Worm (Caenorhabditis elegans): Measurements from ENCODE around the gene tufm-1.

The tufm-1 gene

ce11 chrIII:2785840-2786239, 28.9 kb downstream of the tufm-1 start, which contains the start of gene Y71H2AM.20:
Gene Y71H2AM.20 (minus strand): TSS chrIII:2785948.
- TF ChIP-seq nhr-25 (tag; optimal IDR thresholded peaks at IDR 0.05) = peak; percentile 97
- TF ChIP-seq mbf-1 (tag; optimal IDR thresholded peaks at IDR 0.05) = no peak
- TF ChIP-seq alr-1 (tag; optimal IDR thresholded peaks at IDR 0.05) = peak; percentile 59
- TF ChIP-seq ama-1 (optimal IDR thresholded peaks at IDR 0.05) = peak; percentile 71
- peak; percentile 89 for TF ChIP-seq lin-11 (tag; optimal IDR thresholded peaks at IDR 0.05)
- TF ChIP-seq snpc-4 (tag; optimal IDR thresholded peaks at IDR 0.05) = peak; percentile 77
- TF ChIP-seq peb-1 (tag; optimal IDR thresholded peaks at IDR 0.05) = no peak
- peak; percentile 85 for TF ChIP-seq nhr-77 (tag; optimal IDR thresholded peaks at IDR 0.05)
- TF ChIP-seq sma-9 (GFP tag; optimal IDR thresholded peaks at IDR 0.05) = peak; percentile 92
- no peak for TF ChIP-seq sma-9 (tag; optimal IDR thresholded peaks at IDR 0.05)
- peak; percentile 45 for TF ChIP-seq R02D3.7 (tag; optimal IDR thresholded peaks at IDR 0.05)
- TF ChIP-seq mdl-1 (tag; optimal IDR thresholded peaks at IDR 0.05) = peak in 1 of 2 experiments; percentile 75
- peak; percentile 49 for TF ChIP-seq nhr-237 (tag; optimal IDR thresholded peaks at IDR 0.05)
- TF ChIP-seq lin-13 (GFP tag; optimal IDR thresholded peaks at IDR 0.05) = peak; percentile 98
- no peak for TF ChIP-seq ztf-1 (GFP tag; conservative IDR thresholded peaks at IDR 0.05)
- no peak for TF ChIP-seq unc-39 (tag; optimal IDR thresholded peaks at IDR 0.05)
- peak; percentile 96 for TF ChIP-seq sma-3 (GFP tag; optimal IDR thresholded peaks at IDR 0.05)
- TF ChIP-seq nhr-129 (tag; optimal IDR thresholded peaks at IDR 0.05) = peak; percentile 94
- peak; percentile 98 for TF ChIP-seq fos-1 (tag; optimal IDR thresholded peaks at IDR 0.05)
- peak; percentile 87 for TF ChIP-seq Y55F3AM.14 (GFP tag; optimal IDR thresholded peaks at IDR 0.05)
- peak; percentile 60 for TF ChIP-seq ZK546.5 (tag; optimal IDR thresholded peaks at IDR 0.05)
- no peak for TF ChIP-seq elt-1 (tag; optimal IDR thresholded peaks at IDR 0.05)
- peak; percentile 93 for TF ChIP-seq F13H6.1 (tag; optimal IDR thresholded peaks at IDR 0.05)
- peak; percentile 84 for TF ChIP-seq skn-1 (tag; optimal IDR thresholded peaks at IDR 0.05)
- peak; percentile 49 for TF ChIP-seq nhr-12 (tag; optimal IDR thresholded peaks at IDR 0.05)
- TF ChIP-seq nhr-10 (tag; optimal IDR thresholded peaks at IDR 0.05) = peak; percentile 38
- peak; percentile 97 for TF ChIP-seq sem-4 (tag; optimal IDR thresholded peaks at IDR 0.05)
- peak; percentile 60 for TF ChIP-seq blmp-1 (tag; optimal IDR thresholded peaks at IDR 0.05; ENCODE audit: insufficient read depth)
- TF ChIP-seq egl-27 (tag; optimal IDR thresholded peaks at IDR 0.05) = peak; percentile 78
- peak; percentile 92 to 98 for TF ChIP-seq lsy-2 (tag; optimal IDR thresholded peaks at IDR 0.05)
- TF ChIP-seq gmeb-1 (tag; optimal IDR thresholded peaks at IDR 0.05) = peak; percentile 89
- TF ChIP-seq nhr-21 (tag; optimal IDR thresholded peaks at IDR 0.05) = peak; percentile 93
- no peak for TF ChIP-seq unc-62 (GFP tag; optimal IDR thresholded peaks at IDR 0.05)
- TF ChIP-seq dmd-4 (tag; optimal IDR thresholded peaks at IDR 0.05) = no peak
- TF ChIP-seq ceh-16 (tag; optimal IDR thresholded peaks at IDR 0.05) = peak; percentile 44
- TF ChIP-seq crh-2 (tag; optimal IDR thresholded peaks at IDR 0.05) = peak; percentile 99
- TF ChIP-seq mab-5 (tag; optimal IDR thresholded peaks at IDR 0.05) = peak; percentile 88
- no peak for TF ChIP-seq lin-39 (tag; optimal IDR thresholded peaks at IDR 0.05)
- TF ChIP-seq unc-55 (GFP tag; optimal IDR thresholded peaks at IDR 0.05) = peak; percentile 99
- TF ChIP-seq aly-2 (tag; optimal IDR thresholded peaks at IDR 0.05) = no peak
- peak; percentile 99 for TF ChIP-seq C34F6.9 (tag; optimal IDR thresholded peaks at IDR 0.05)
- peak; percentile 94 for TF ChIP-seq nhr-6 (tag; optimal IDR thresholded peaks at IDR 0.05)
- TF ChIP-seq zag-1 (tag; optimal IDR thresholded peaks at IDR 0.05) = peak; percentile 96
- peak; percentile 84 for TF ChIP-seq ceh-82 (tag; optimal IDR thresholded peaks at IDR 0.05)
- TF ChIP-seq ztf-4 (tag; optimal IDR thresholded peaks at IDR 0.05) = peak; percentile 96
- no peak for TF ChIP-seq ztf-11 (tag; optimal IDR thresholded peaks at IDR 0.05)

- TF ChIP-seq snpc-4 (tag; optimal IDR thresholded peaks at IDR 0.05) (no peak), nhr-77 (tag; optimal IDR thresholded peaks at IDR 0.05) (no peak), zag-1 (tag; optimal IDR thresholded peaks at IDR 0.05) (no peak), ama-1 (optimal IDR thresholded peaks at IDR 0.05) (no peak), nhr-23 (tag; optimal IDR thresholded peaks at IDR 0.05) (no peak), peb-1 (tag; optimal IDR thresholded peaks at IDR 0.05) (no peak), sma-3 (GFP tag; optimal IDR thresholded peaks at IDR 0.05) (no peak), sem-4 (tag; optimal IDR thresholded peaks at IDR 0.05) (no peak)
These were observed 32.9 kb downstream of the tufm-1 start for ce11 chrIII:2781833-2782232.
